Worm (Caenorhabditis elegans) whole organism, midembryonic: ENCODE data around the gene C40A11.4.

Experiments
- cog-1 ChIP-seq: sonication (generic microtip); optimal IDR thresholded peaks from 2 replicates; lab custom pipeline; 2016; ENCODE audit warnings: missing genetic modification characterization, missing compliant biosample characterization
- tab-1 ChIP-seq: fragments of 200-800 bp; sonication (Bioruptor generic); IDR thresholded peaks from 2 replicates; pipeline ENCODE4 v1.3.6; 2022; ENCODE audit warnings: missing genetic modification characterization, missing compliant biosample characterization
- ztf-29 ChIP-seq: fragments of 200-800 bp; sonication (Bioruptor generic); IDR thresholded peaks from 2 replicates; pipeline ENCODE4 v1.3.6; 2022; ENCODE audit warnings: missing genetic modification reagents, missing genetic modification characterization, missing compliant biosample characterization

DNA sequence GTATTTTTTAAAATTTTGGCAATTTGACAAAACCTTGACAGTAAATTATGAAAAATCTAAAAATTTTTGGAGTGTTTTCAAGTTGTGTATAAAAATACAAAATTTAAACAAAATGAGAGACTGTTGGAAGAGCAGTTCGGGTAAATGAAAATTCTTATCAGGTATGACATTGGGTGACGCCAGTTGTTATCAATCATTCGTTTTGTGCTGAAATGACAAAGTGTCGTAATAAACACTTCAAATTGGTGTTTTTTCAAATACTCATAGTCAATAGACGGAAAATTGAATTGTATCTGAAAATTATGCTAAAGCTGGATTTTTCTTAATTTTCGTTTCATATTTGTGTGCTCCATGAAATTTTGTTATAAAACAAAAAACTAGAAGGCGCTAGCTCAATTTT, 14.5 kb upstream of the C40A11.4 start:
- TF ChIP-seq tab-1 (GFP tag; lab: Robert Waterston, UW) (no peak), cog-1 (tag; lab: Kevin White, UChicago) (no peak), ztf-29 (GFP tag; lab: Robert Waterston, UW) (no peak)
